Worm (Caenorhabditis elegans): Measurements from ENCODE around the gene clec-260.

DNA sequence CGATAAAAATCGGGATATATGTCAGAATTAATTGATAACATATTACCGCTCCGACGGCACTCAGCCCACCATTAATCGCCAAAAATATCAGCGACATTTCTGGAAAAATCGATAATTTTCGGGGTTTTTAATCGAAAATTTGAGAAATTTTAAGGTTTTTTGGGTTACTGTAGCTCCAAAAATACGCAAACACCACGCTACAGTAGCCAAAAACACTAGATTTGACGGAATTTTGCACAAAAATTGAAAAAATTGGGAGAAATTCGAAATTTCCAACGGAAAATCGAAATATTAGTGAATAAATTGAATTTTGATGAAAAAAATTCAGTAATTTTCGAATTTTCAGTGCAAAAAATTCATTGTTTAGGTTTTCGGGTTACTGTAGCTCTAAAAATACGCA lies 51.9 kb downstream of the clec-260 start, which contains the start of gene algn-7:
- TF ChIP-seq aha-1 (tag) (no peak), F44E2.7 (GFP tag; IDR thresholded peaks at IDR 0.05) (no peak), ama-1 (optimal IDR thresholded peaks at IDR 0.05) (no peak), unc-39 (tag; optimal IDR thresholded peaks at IDR 0.05) (no peak), lin-39 (tag; optimal IDR thresholded peaks at IDR 0.05) (no peak), pha-4 (GFP tag; IDR thresholded peaks at IDR 0.05) (no peak), pha-4 (tag; optimal IDR thresholded peaks at IDR 0.05) (no peak), F37D6.2 (tag; optimal IDR thresholded peaks at IDR 0.05) (no peak)
